Fruit fly (Drosophila melanogaster) whole organism, pupa: ENCODE results near the gene beta-Spec.

Experiments used
- CG12605 ChIP-seq: fragments of 200-800 bp; sonication (Bioruptor generic); IDR thresholded peaks from 2 replicates; pipeline ENCODE4 v1.3.6; 2022; ENCODE audit warnings: missing biosample characterization, missing genetic modification characterization
- CG14655 ChIP-seq: fragments of 200-800 bp; sonication (Bioruptor generic); optimal IDR thresholded peaks from 3 replicates; lab custom pipeline; 2017; ENCODE audit warnings: mild to moderate bottlenecking, missing biosample characterization, missing genetic modification reagents, missing genetic modification characterization
- CG32121 ChIP-seq: fragments of 200-800 bp; sonication (Bioruptor generic); IDR thresholded peaks from 2 replicates; pipeline ENCODE4 v1.3.6; 2022; ENCODE audit warnings: missing biosample characterization, missing genetic modification characterization
- CG34367 ChIP-seq: fragments of 200-800 bp; sonication (Bioruptor generic); optimal IDR thresholded peaks from 2 replicates; lab custom pipeline; 2018; ENCODE audit warnings: missing biosample characterization, mild to moderate bottlenecking, missing genetic modification characterization
- CG4496 ChIP-seq: fragments of 200-800 bp; sonication (Bioruptor generic); IDR thresholded peaks from 3 replicates; pipeline ENCODE4 v1.3.6; 2022; ENCODE audit warnings: missing biosample characterization, missing genetic modification characterization
- CG8159 ChIP-seq: fragments of 200-800 bp; sonication (Bioruptor generic); optimal IDR thresholded peaks from 3 replicates; lab custom pipeline; 2018; ENCODE audit warnings: missing biosample characterization, mild to moderate bottlenecking, missing genetic modification characterization, moderate library complexity
- CG8301 ChIP-seq: fragments of 200-800 bp; sonication (Bioruptor generic); optimal IDR thresholded peaks from 2 replicates; lab custom pipeline; 2018; ENCODE audit warnings: missing biosample characterization, mild to moderate bottlenecking, missing genetic modification characterization
- CG9948 ChIP-seq: fragments of 200-800 bp; sonication (Bioruptor generic); optimal IDR thresholded peaks from 2 replicates; lab custom pipeline; 2018; ENCODE audit warnings: missing biosample characterization, mild to moderate bottlenecking, missing genetic modification characterization, moderate library complexity
- EcR ChIP-seq: fragments of 200-800 bp; sonication (Bioruptor generic); optimal IDR thresholded peaks from 3 replicates; lab custom pipeline; 2019; ENCODE audit warnings: missing biosample characterization, missing genetic modification characterization, mild to moderate bottlenecking, moderate library complexity, missing genetic modification reagents
- Snoo ChIP-seq: fragments of 200-800 bp; sonication (Bioruptor generic); optimal IDR thresholded peaks from 3 replicates; lab custom pipeline; 2017; ENCODE audit warnings: missing biosample characterization, mild to moderate bottlenecking, missing genetic modification characterization, inconsistent platforms
- fd96Ca ChIP-seq: fragments of 200-800 bp; sonication (Bioruptor generic); IDR thresholded peaks from 3 replicates; pipeline ENCODE4 v1.3.6; 2022; ENCODE audit warnings: missing biosample characterization, missing genetic modification characterization
- gl ChIP-seq: fragments of 200-800 bp; sonication (Bioruptor generic); optimal IDR thresholded peaks from 2 replicates; lab custom pipeline; 2018; ENCODE audit warnings: missing biosample characterization, mild to moderate bottlenecking, missing genetic modification characterization
- rn ChIP-seq: fragments of 200-800 bp; sonication (Bioruptor generic); IDR thresholded peaks from 2 replicates; pipeline ENCODE4 v1.3.6; 2022; ENCODE audit warnings: missing biosample characterization, missing genetic modification characterization

DNA sequence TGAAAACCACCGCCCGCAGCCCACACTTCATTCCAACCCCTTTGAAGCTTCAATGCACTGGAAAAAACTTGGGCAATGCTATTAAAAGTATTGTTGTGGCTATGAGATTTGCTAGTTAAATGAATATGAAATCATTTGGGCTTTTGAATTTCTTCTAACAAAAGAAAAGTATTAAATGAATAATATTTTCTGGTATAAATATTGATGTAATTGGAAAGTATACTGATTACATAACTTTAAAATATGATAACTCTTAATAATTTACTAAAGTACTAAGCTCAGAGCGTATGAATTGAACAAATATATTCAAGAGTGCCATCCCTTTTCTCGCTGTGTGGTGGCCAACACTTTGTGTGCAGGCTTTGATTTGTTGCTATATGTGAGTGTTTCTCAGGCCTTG, 35.6 kb downstream of the beta-Spec start:
- peak; percentile 49 for TF ChIP-seq CG32121 (GFP tag; lab: Robert Waterston, UW)
- TF ChIP-seq EcR (GFP tag; lab: Kevin White, UChicago): no peak
- TF ChIP-seq gl (tag; lab: Kevin White, UChicago): no peak
- TF ChIP-seq CG12605 (GFP tag; lab: Robert Waterston, UW): no peak
- TF ChIP-seq CG9948 (tag; lab: Kevin White, UChicago): no peak
- no peak for TF ChIP-seq CG34367 (tag; lab: Kevin White, UChicago)
- peak; percentile 18 for TF ChIP-seq CG8301 (tag; lab: Kevin White, UChicago)
- no peak for TF ChIP-seq Snoo (tag; lab: Kevin White, UChicago)
- TF ChIP-seq CG4496: no peak
- TF ChIP-seq fd96Ca (GFP tag; lab: Robert Waterston, UW): no peak
- no peak for TF ChIP-seq CG8159 (tag; lab: Kevin White, UChicago)
- no peak for TF ChIP-seq rn (GFP tag; lab: Robert Waterston, UW)
- peak; percentile 41 for TF ChIP-seq CG14655
